Fruit fly (Drosophila melanogaster) whole organism, pupa: ENCODE results near the gene CG34028.

ENCODE experiments used
- CG10348 ChIP-seq: fragments of 200-800 bp; sonication (Bioruptor generic); IDR thresholded peaks from 2 replicates; pipeline ENCODE4 v1.3.6; 2022; ENCODE audit warnings: missing biosample characterization, missing genetic modification characterization
- CG12605 ChIP-seq: fragments of 200-800 bp; sonication (Bioruptor generic); IDR thresholded peaks from 2 replicates; pipeline ENCODE4 v1.3.6; 2022; ENCODE audit warnings: missing biosample characterization, missing genetic modification characterization
- CG13204 ChIP-seq: fragments of 200-800 bp; sonication (Bioruptor generic); optimal IDR thresholded peaks from 2 replicates; lab custom pipeline; 2018; ENCODE audit warnings: missing biosample characterization, mild to moderate bottlenecking, missing genetic modification characterization, moderate library complexity
- CG14655 ChIP-seq: fragments of 200-800 bp; sonication (Bioruptor generic); optimal IDR thresholded peaks from 3 replicates; lab custom pipeline; 2017; ENCODE audit warnings: mild to moderate bottlenecking, missing biosample characterization, missing genetic modification reagents, missing genetic modification characterization
- CG15710 ChIP-seq: fragments of 200-800 bp; sonication (Bioruptor generic); optimal IDR thresholded peaks from 2 replicates; lab custom pipeline; 2018; ENCODE audit warnings: missing biosample characterization, mild to moderate bottlenecking, missing genetic modification characterization, moderate library complexity
- CG17806 ChIP-seq: fragments of 200-800 bp; sonication (Bioruptor generic); optimal IDR thresholded peaks from 2 replicates; lab custom pipeline; 2018; ENCODE audit warnings: missing biosample characterization, mild to moderate bottlenecking, missing genetic modification characterization, moderate library complexity
- CG32121 ChIP-seq: fragments of 200-800 bp; sonication (Bioruptor generic); IDR thresholded peaks from 2 replicates; pipeline ENCODE4 v1.3.6; 2022; ENCODE audit warnings: missing biosample characterization, missing genetic modification characterization
- CG34367 ChIP-seq: fragments of 200-800 bp; sonication (Bioruptor generic); optimal IDR thresholded peaks from 2 replicates; lab custom pipeline; 2018; ENCODE audit warnings: missing biosample characterization, mild to moderate bottlenecking, missing genetic modification characterization
- CG4496 ChIP-seq: fragments of 200-800 bp; sonication (Bioruptor generic); IDR thresholded peaks from 3 replicates; pipeline ENCODE4 v1.3.6; 2022; ENCODE audit warnings: missing biosample characterization, missing genetic modification characterization
- CG8159 ChIP-seq: fragments of 200-800 bp; sonication (Bioruptor generic); optimal IDR thresholded peaks from 3 replicates; lab custom pipeline; 2018; ENCODE audit warnings: missing biosample characterization, mild to moderate bottlenecking, missing genetic modification characterization, moderate library complexity
- CG8301 ChIP-seq: fragments of 200-800 bp; sonication (Bioruptor generic); optimal IDR thresholded peaks from 2 replicates; lab custom pipeline; 2018; ENCODE audit warnings: missing biosample characterization, mild to moderate bottlenecking, missing genetic modification characterization
- CG9948 ChIP-seq: fragments of 200-800 bp; sonication (Bioruptor generic); optimal IDR thresholded peaks from 2 replicates; lab custom pipeline; 2018; ENCODE audit warnings: missing biosample characterization, mild to moderate bottlenecking, missing genetic modification characterization, moderate library complexity
- D1 ChIP-seq: fragments of 200-800 bp; sonication (Bioruptor generic); optimal IDR thresholded peaks from 2 replicates; lab custom pipeline; 2018; ENCODE audit warnings: missing biosample characterization, mild to moderate bottlenecking, missing genetic modification characterization, moderate library complexity
- EcR ChIP-seq: fragments of 200-800 bp; sonication (Bioruptor generic); optimal IDR thresholded peaks from 3 replicates; lab custom pipeline; 2019; ENCODE audit warnings: missing biosample characterization, missing genetic modification characterization, mild to moderate bottlenecking, moderate library complexity, missing genetic modification reagents
- Ets98B ChIP-seq: fragments of 200-800 bp; sonication (Bioruptor generic); IDR thresholded peaks from 2 replicates; pipeline ENCODE4 v1.3.6; 2022; ENCODE audit warnings: missing biosample characterization, missing genetic modification characterization
- Pif1A ChIP-seq: fragments of 200-800 bp; sonication (Bioruptor generic); optimal IDR thresholded peaks from 3 replicates; lab custom pipeline; 2016; ENCODE audit warnings: missing biosample characterization, missing genetic modification characterization
- Pif1B ChIP-seq: fragments of 200-800 bp; sonication (Bioruptor generic); optimal IDR thresholded peaks from 3 replicates; lab custom pipeline; 2016; ENCODE audit warnings: missing biosample characterization, missing genetic modification characterization
- Snoo ChIP-seq: fragments of 200-800 bp; sonication (Bioruptor generic); optimal IDR thresholded peaks from 3 replicates; lab custom pipeline; 2017; ENCODE audit warnings: missing biosample characterization, mild to moderate bottlenecking, missing genetic modification characterization, inconsistent platforms
- fd96Ca ChIP-seq: fragments of 200-800 bp; sonication (Bioruptor generic); IDR thresholded peaks from 3 replicates; pipeline ENCODE4 v1.3.6; 2022; ENCODE audit warnings: missing biosample characterization, missing genetic modification characterization
- gl ChIP-seq: fragments of 200-800 bp; sonication (Bioruptor generic); optimal IDR thresholded peaks from 2 replicates; lab custom pipeline; 2018; ENCODE audit warnings: missing biosample characterization, mild to moderate bottlenecking, missing genetic modification characterization
- rn ChIP-seq: fragments of 200-800 bp; sonication (Bioruptor generic); IDR thresholded peaks from 2 replicates; pipeline ENCODE4 v1.3.6; 2022; ENCODE audit warnings: missing biosample characterization, missing genetic modification characterization

CG34028 gene

DNA sequence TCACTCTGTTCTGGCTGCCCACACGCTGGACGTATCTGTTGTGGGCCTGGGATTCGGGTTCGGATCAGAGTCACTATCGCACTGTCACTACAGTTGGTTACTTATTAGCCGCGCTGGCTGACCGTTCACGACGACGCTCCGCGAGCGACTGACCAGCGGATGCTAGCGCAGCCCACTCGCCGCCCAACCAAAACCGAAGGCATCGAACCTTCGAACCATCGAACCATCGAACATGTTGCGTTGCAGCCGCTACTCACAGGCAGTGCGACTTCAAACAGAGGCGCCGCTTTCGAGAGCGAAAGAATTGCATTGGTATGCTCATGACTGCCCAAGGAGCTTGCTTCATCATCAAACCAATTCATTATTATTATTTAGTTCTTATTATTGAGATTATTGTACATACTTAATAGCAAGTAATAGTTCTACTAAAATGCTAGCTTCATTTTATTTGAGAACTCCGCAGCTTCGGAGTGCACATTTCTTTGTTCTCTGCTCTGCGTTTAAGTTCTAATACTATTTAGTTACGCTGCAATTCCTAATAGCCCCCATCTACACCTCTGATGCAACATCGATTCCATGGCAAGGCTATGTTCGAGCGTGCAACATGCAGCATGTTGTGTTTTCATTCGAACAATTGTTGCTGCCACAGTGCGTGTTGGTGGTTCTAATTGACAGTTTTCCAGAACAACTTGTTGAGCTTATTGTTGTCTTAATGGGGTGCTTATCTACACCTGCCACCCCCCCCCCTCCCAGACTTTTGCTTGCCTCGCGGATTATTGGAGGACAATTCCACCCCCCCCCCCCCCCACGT is 11.1 kb upstream of the CG34028 start, which contains the start of gene mgl:
mgl (minus strand) TSS at position 136 of the 811 bp plus-strand sequence.
- peak; percentile 60 for TF ChIP-seq CG13204 (GFP tag; lab: Kevin White, UChicago)
- peak; percentile 94 for TF ChIP-seq CG17806 (tag; lab: Kevin White, UChicago)
- TF ChIP-seq fd96Ca (GFP tag; lab: Robert Waterston, UW) = peak; percentile 95
- peak; percentile 98 for TF ChIP-seq CG14655 (GFP tag; lab: Kevin White, UChicago)
- peak; percentile 90 for TF ChIP-seq D1 (tag; lab: Kevin White, UChicago)
- peak; percentile 83 for TF ChIP-seq gl
- TF ChIP-seq CG4496 = peak; percentile 92
- TF ChIP-seq CG34367 = peak; percentile 93
- TF ChIP-seq CG8159 (tag; lab: Kevin White, UChicago) = peak; percentile 96
- peak; percentile 97 for TF ChIP-seq Pif1A (GFP tag; lab: Kevin White, UChicago)
- TF ChIP-seq Ets98B (GFP tag; lab: Robert Waterston, UW) = peak; percentile 88
- peak; percentile 97 for TF ChIP-seq CG9948 (tag; lab: Kevin White, UChicago)
- TF ChIP-seq EcR (GFP tag; lab: Kevin White, UChicago) = peak; percentile 8
- TF ChIP-seq rn (GFP tag; lab: Robert Waterston, UW) = peak; percentile 83
- peak; percentile 97 for TF ChIP-seq CG8301 (tag; lab: Kevin White, UChicago)
- peak; percentile 93 for TF ChIP-seq CG15710 (tag; lab: Kevin White, UChicago)
- TF ChIP-seq CG10348 = peak; percentile 80
- TF ChIP-seq CG32121 (GFP tag; lab: Robert Waterston, UW) = peak; percentile 90
- TF ChIP-seq Snoo (tag; lab: Kevin White, UChicago) = peak; percentile 88
- peak; percentile 94 for TF ChIP-seq Pif1B (GFP tag; lab: Kevin White, UChicago)
- TF ChIP-seq CG12605 (GFP tag; lab: Robert Waterston, UW) = peak; percentile 65; the same call in 1 of the 2 replicates

DNA sequence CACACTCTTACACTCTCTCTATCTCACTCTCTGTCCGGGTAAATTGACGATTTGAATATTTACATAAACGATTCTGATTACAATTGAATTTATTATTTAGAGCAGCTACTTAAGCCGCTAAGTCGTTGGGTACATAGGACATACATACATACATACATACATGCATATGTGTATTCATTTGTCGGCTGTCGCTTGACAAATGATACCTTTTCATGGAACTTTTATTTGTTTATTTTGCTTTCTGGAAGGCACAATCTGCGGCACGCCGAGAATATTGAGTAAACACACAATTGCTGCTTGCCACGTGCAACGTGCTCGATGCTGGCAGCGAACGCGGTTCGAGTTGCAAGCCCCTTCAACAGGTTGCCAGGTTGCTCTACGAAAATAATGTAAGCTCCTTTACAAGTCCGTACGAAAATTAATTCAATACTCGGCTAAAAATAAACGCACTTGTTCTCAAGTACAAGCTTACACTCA is 10.5 kb upstream of the CG34028 start:
- TF ChIP-seq Pif1B (GFP tag; lab: Kevin White, UChicago) (no peak), CG12605 (GFP tag; lab: Robert Waterston, UW) (no peak)

DNA sequence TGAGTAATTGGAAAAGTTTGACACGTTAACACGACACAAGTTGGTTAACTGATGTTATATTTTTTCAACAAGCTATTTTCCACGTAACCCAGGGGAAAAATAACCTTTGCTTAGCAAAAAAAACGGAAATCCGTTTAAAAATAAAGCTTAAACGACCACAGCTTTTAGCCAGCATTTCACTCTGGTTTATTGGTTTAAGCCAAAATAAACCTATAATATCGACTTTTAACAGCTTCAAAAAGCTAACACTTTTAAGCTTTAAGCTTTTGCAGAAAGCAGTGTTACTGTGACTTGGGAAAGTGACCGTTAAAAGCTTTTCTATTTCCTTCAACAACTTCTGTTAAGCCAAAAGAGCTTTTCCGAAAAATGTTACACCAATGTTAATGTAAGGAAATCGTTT is 9.0 kb upstream of the CG34028 start:
- no peak for TF ChIP-seq CG34367
- TF ChIP-seq EcR (GFP tag; lab: Kevin White, UChicago) = no peak
- TF ChIP-seq CG8301 (tag; lab: Kevin White, UChicago) = no peak
- no peak for TF ChIP-seq CG14655 (GFP tag; lab: Kevin White, UChicago)
- no peak for TF ChIP-seq CG10348
- TF ChIP-seq rn (GFP tag; lab: Robert Waterston, UW) = no peak
- no peak for TF ChIP-seq CG4496
- no peak for TF ChIP-seq CG12605 (GFP tag; lab: Robert Waterston, UW)
- no peak for TF ChIP-seq gl
- no peak for TF ChIP-seq Pif1A (GFP tag; lab: Kevin White, UChicago)
- TF ChIP-seq CG17806 (tag; lab: Kevin White, UChicago) = no peak
- no peak for TF ChIP-seq CG8159 (tag; lab: Kevin White, UChicago)

DNA sequence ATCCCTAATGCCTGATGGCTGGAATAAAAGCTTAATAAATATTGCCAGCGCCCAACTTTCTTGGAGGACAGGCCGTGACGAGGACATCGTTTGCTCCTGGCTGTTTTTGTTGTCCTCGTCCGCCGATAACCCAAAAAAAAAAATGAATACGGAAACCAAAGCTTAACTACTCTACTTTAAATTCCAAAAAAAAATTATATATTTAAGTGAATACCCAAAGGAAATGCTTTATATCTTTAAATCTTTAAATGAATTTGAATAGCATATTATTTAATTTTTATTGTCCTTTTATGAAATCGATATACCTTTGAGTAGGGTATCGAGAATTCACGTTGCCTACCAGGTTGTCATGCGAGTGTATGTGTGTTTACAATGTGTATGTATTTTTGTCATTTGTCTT is 8.9 kb downstream of the CG34028 start:
- TF ChIP-seq CG13204 (GFP tag; lab: Kevin White, UChicago) (no peak), Ets98B (GFP tag; lab: Robert Waterston, UW) (no peak), CG4496 (no peak), Pif1A (GFP tag; lab: Kevin White, UChicago) (no peak), Pif1B (GFP tag; lab: Kevin White, UChicago) (no peak), CG17806 (tag; lab: Kevin White, UChicago) (no peak), fd96Ca (GFP tag; lab: Robert Waterston, UW) (no peak)

DNA sequence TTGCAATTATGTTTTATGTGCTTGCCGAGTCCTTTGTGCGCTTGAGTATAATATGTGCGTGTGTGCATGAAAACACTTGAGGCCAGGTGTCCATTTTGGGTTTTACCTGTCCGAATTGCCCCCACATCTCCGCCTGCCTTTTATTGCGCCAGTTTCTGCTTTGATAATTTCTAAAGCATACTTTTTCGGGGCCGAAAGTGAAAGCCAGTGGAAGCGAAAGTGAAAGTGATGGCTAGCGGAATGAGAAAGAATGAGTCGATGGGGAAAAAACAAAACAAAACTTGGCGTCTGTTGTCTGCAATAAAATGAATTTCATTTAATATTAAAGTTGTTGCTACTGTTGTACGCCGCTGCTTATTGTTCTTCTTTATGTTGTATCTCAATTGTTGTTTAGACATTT is 12.2 kb downstream of the CG34028 start:
- no peak for TF ChIP-seq CG8301 (tag; lab: Kevin White, UChicago)
- no peak for TF ChIP-seq CG8159 (tag; lab: Kevin White, UChicago)
- no peak for TF ChIP-seq CG10348
- no peak for TF ChIP-seq Snoo (tag; lab: Kevin White, UChicago)
- TF ChIP-seq CG15710 (tag; lab: Kevin White, UChicago) = no peak

DNA sequence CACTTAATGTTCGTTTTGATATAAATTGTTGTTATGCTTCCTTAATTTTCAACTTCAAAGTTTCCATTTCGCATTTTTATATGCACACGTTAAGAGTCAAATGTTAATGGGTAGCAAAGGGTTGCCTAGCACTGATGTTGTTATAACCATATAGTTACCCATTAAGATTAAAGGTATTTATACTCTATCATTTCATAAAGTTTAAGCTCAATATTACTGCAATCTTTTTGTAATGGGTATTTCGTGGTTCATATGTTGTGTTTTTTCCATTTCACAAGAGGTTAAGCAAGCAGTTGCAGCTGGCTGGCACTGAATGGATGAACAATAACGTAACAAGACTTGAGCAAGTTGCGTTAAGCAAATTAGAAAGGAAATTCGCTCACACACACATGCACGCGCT is 20.5 kb downstream of the CG34028 start:
- TF ChIP-seq CG14655 (GFP tag; lab: Kevin White, UChicago) = no peak
- TF ChIP-seq CG8301 (tag; lab: Kevin White, UChicago) = no peak
- TF ChIP-seq CG10348 = no peak
- TF ChIP-seq CG9948 (tag; lab: Kevin White, UChicago) = no peak
- TF ChIP-seq Snoo (tag; lab: Kevin White, UChicago) = no peak
- TF ChIP-seq D1 (tag; lab: Kevin White, UChicago) = no peak
- TF ChIP-seq CG32121 (GFP tag; lab: Robert Waterston, UW) = no peak
- TF ChIP-seq CG34367 = no peak
- no peak for TF ChIP-seq CG4496
- peak; percentile 12 for TF ChIP-seq CG15710 (tag; lab: Kevin White, UChicago)
- TF ChIP-seq Pif1B (GFP tag; lab: Kevin White, UChicago) = no peak
- TF ChIP-seq rn (GFP tag; lab: Robert Waterston, UW) = no peak
- no peak for TF ChIP-seq CG13204 (GFP tag; lab: Kevin White, UChicago)
- TF ChIP-seq gl = no peak
- TF ChIP-seq CG8159 (tag; lab: Kevin White, UChicago) = peak; percentile 12
- TF ChIP-seq EcR (GFP tag; lab: Kevin White, UChicago) = no peak
- TF ChIP-seq CG17806 (tag; lab: Kevin White, UChicago) = no peak
